Worm (Caenorhabditis elegans): ENCODE measurements around the gene sqt-3.

The sqt-3 gene

ce11 chrV:12343419-12343969 is 9.1 kb upstream of the sqt-3 start, which contains the start of gene tomm-20 (continued):
- no peak for TF ChIP-seq F10E7.11 (tag; optimal IDR thresholded peaks at IDR 0.05)
- TF ChIP-seq ztf-26 (tag; optimal IDR thresholded peaks at IDR 0.05) = peak; percentile 79
- no peak for TF ChIP-seq F37B4.10 (GFP tag; IDR thresholded peaks at IDR 0.05)
- no peak for TF ChIP-seq cebp-1 (GFP tag; IDR thresholded peaks at IDR 0.05)
- peak; percentile 85 for TF ChIP-seq cebp-1 (tag; optimal IDR thresholded peaks at IDR 0.05)
- peak; percentile 10; the same call in 1 of the 2 replicates for TF ChIP-seq ceh-91 (GFP tag; IDR thresholded peaks at IDR 0.05)
- TF ChIP-seq xnd-1 (tag; optimal IDR thresholded peaks at IDR 0.05) = peak; percentile 54
- TF ChIP-seq mcd-1 (GFP tag; IDR thresholded peaks at IDR 0.05) = peak; percentile 90
- no peak for TF ChIP-seq attf-6 (GFP tag; IDR thresholded peaks at IDR 0.05)
- TF ChIP-seq snpc-4 (GFP tag; optimal IDR thresholded peaks at IDR 0.05) = peak; percentile 47
- peak; percentile 77 to 85 (median 78) for TF ChIP-seq snpc-4 (tag; optimal IDR thresholded peaks at IDR 0.05)
- peak; percentile 37 for TF ChIP-seq pha-4 (tag; optimal IDR thresholded peaks at IDR 0.05)
- 0 out of 2 replicates have a peak, but pooled peaks have one; percentile 66 for TF ChIP-seq egl-18 (GFP tag; IDR thresholded peaks at IDR 0.05)
- TF ChIP-seq F23B12.7 (tag; optimal IDR thresholded peaks at IDR 0.05; ENCODE audit: insufficient read depth) = peak; percentile 83
- peak; percentile 39 for TF ChIP-seq K12H6.12 (tag; optimal IDR thresholded peaks at IDR 0.05)
- peak; percentile 92 for TF ChIP-seq pbrm-1 (GFP tag; IDR thresholded peaks at IDR 0.05)
- peak; percentile 99 for TF ChIP-seq ztf-18 (tag; optimal IDR thresholded peaks at IDR 0.05)
- TF ChIP-seq D2030.7 (GFP tag; IDR thresholded peaks at IDR 0.05) = peak; percentile 62
- no peak for TF ChIP-seq Y53F4B.3 (GFP tag; IDR thresholded peaks at IDR 0.05)
- TF ChIP-seq unc-130 (GFP tag; optimal IDR thresholded peaks at IDR 0.05) = peak; percentile 69
- no peak for TF ChIP-seq aptf-3 (GFP tag; IDR thresholded peaks at IDR 0.05)
- peak; percentile 58 for TF ChIP-seq madf-10 (tag; optimal IDR thresholded peaks at IDR 0.05)
- no peak for TF ChIP-seq nhr-120 (GFP tag; IDR thresholded peaks at IDR 0.05)
- TF ChIP-seq rpc-1 (optimal IDR thresholded peaks at IDR 0.05) = no peak
- TF ChIP-seq rpc-1 (tag; optimal IDR thresholded peaks at IDR 0.05) = no peak
- TF ChIP-seq mxl-1 (tag; optimal IDR thresholded peaks at IDR 0.05) = no peak
- TF ChIP-seq Y56A3A.18 (GFP tag; IDR thresholded peaks at IDR 0.05) = peak; percentile 84
- no peak for TF ChIP-seq akir-1 (GFP tag; optimal IDR thresholded peaks at IDR 0.05)
- TF ChIP-seq nhr-80 (tag; optimal IDR thresholded peaks at IDR 0.05) = peak; percentile 58
- TF ChIP-seq gei-17 (GFP tag; optimal IDR thresholded peaks at IDR 0.05) = peak; percentile 20
- peak; percentile 40 for TF ChIP-seq snpc-1.1 (tag; optimal IDR thresholded peaks at IDR 0.05; ENCODE audit: insufficient read depth)
- peak; percentile 71 for TF ChIP-seq tbp1 (GFP tag; optimal IDR thresholded peaks at IDR 0.05)
- peak; percentile 78 for TF ChIP-seq B0336.3 (GFP tag; IDR thresholded peaks at IDR 0.05)
- TF ChIP-seq F52B5.7 (tag; optimal IDR thresholded peaks at IDR 0.05) = no peak
- peak; percentile 94 for TF ChIP-seq Y53G8AR.9 (GFP tag; conservative IDR thresholded peaks at IDR 0.05)
- TF ChIP-seq repo-1 (tag; optimal IDR thresholded peaks at IDR 0.05) = peak; percentile 83
- TF ChIP-seq egl-44 (GFP tag; IDR thresholded peaks at IDR 0.05) = no peak
- peak; percentile 80 for TF ChIP-seq snpc-3.4 (tag; optimal IDR thresholded peaks at IDR 0.05)
- no peak for TF ChIP-seq zim-3 (tag; optimal IDR thresholded peaks at IDR 0.05)
- TF ChIP-seq dpl-1 (GFP tag; optimal IDR thresholded peaks at IDR 0.05) = peak; percentile 98
- TF ChIP-seq B0019.2 (GFP tag; conservative IDR thresholded peaks at IDR 0.05) = 0 out of 2 replicates have a peak, but pooled peaks have one; percentile 37
- TF ChIP-seq die-1 (tag; optimal IDR thresholded peaks at IDR 0.05) = peak; percentile 52
- peak; percentile 77; the same call in 1 of the 2 replicates for TF ChIP-seq hmg-20 (GFP tag; IDR thresholded peaks at IDR 0.05)
- peak; percentile 38 for TF ChIP-seq hrde-1 (tag; optimal IDR thresholded peaks at IDR 0.05; ENCODE audit: borderline replicate concordance)
- TF ChIP-seq rec-8 (tag; optimal IDR thresholded peaks at IDR 0.05) = no peak
- TF ChIP-seq ceh-27 (GFP tag; optimal IDR thresholded peaks at IDR 0.05) = peak; percentile 71
- peak; percentile 91 for TF ChIP-seq efl-1 (GFP tag; optimal IDR thresholded peaks at IDR 0.05)
- no peak for TF ChIP-seq ztf-22 (GFP tag; optimal IDR thresholded peaks at IDR 0.05)
- TF ChIP-seq F22D6.2 (tag; optimal IDR thresholded peaks at IDR 0.05) = peak; percentile 65
